Fruit fly (Drosophila melanogaster) whole organism, embryonic: ENCODE results near the gene CG10576.

Experiments used
- Antp ChIP-seq: fragments of 200-800 bp; sonication (Bioruptor generic); optimal IDR thresholded peaks from 3 replicates; lab custom pipeline; 2016; ENCODE audit warnings: missing biosample characterization, missing genetic modification characterization
- Atf3 ChIP-seq: fragments of 200-800 bp; sonication (Bioruptor generic); optimal IDR thresholded peaks from 3 replicates; lab custom pipeline; 2016; ENCODE audit warnings: missing biosample characterization, missing genetic modification characterization
- Awh ChIP-seq: fragments of 200-800 bp; sonication (Bioruptor generic); IDR thresholded peaks from 2 replicates; pipeline ENCODE4, ENCODE4 v1.3.6; 2022; ENCODE audit warnings: missing biosample characterization, missing genetic modification characterization
- CG10274 ChIP-seq: fragments of 200-800 bp; sonication (Bioruptor generic); optimal IDR thresholded peaks from 3 replicates; lab custom pipeline; 2017; ENCODE audit warnings: missing biosample characterization, mild to moderate bottlenecking, missing genetic modification characterization
- CG10654 ChIP-seq: fragments of 200-800 bp; sonication (Bioruptor generic); optimal IDR thresholded peaks from 2 replicates; lab custom pipeline; 2016; ENCODE audit warnings: missing biosample characterization, missing genetic modification characterization
- CG11093 ChIP-seq: fragments of 200-800 bp; sonication (Bioruptor generic); IDR thresholded peaks from 3 replicates; pipeline ENCODE4 v1.3.6; 2022; ENCODE audit warnings: missing biosample characterization, missing genetic modification characterization
- CG11560 ChIP-seq: fragments of 200-800 bp; sonication (Bioruptor generic); IDR thresholded peaks from 3 replicates; pipeline ENCODE4 v1.3.6; 2022; ENCODE audit warnings: missing biosample characterization, missing genetic modification characterization
- CG13296 ChIP-seq: fragments of 200-800 bp; sonication (Bioruptor generic); optimal IDR thresholded peaks from 3 replicates; lab custom pipeline; 2018; ENCODE audit warnings: missing biosample characterization, mild to moderate bottlenecking, missing genetic modification characterization
- CG13894 ChIP-seq: fragments of 200-800 bp; sonication (Bioruptor generic); optimal IDR thresholded peaks from 3 replicates; lab custom pipeline; 2018; ENCODE audit warnings: missing biosample characterization, mild to moderate bottlenecking, missing genetic modification characterization, moderate library complexity
- CG14050 ChIP-seq: fragments of 200-800 bp; sonication (Bioruptor generic); IDR thresholded peaks from 3 replicates; pipeline ENCODE4 v1.3.6; 2022; ENCODE audit warnings: missing biosample characterization, missing genetic modification characterization
- CG14860 ChIP-seq: fragments of 200-800 bp; sonication (Bioruptor generic); IDR thresholded peaks from 3 replicates; pipeline ENCODE4 v1.3.6; 2022; ENCODE audit warnings: missing biosample characterization, missing genetic modification characterization; ENCODE audit not compliant: partially characterized antibody
- CG15073 ChIP-seq: fragments of 200-800 bp; sonication (Bioruptor generic); optimal IDR thresholded peaks from 2 replicates; lab custom pipeline; 2016; ENCODE audit warnings: missing biosample characterization, missing genetic modification characterization
- CG16779 ChIP-seq: fragments of 200-800 bp; sonication (Bioruptor generic); IDR thresholded peaks from 2 replicates; pipeline ENCODE4 v1.3.6; 2022; ENCODE audit warnings: missing biosample characterization, missing genetic modification characterization
- CG17359 ChIP-seq: fragments of 200-800 bp; sonication (Bioruptor generic); optimal IDR thresholded peaks from 3 replicates; lab custom pipeline; 2018; ENCODE audit warnings: missing biosample characterization, mild to moderate bottlenecking, missing genetic modification characterization, moderate library complexity
- CG2202 ChIP-seq: fragments of 200-800 bp; sonication (Bioruptor generic); optimal IDR thresholded peaks from 2 replicates; lab custom pipeline; 2018; ENCODE audit warnings: missing biosample characterization, mild to moderate bottlenecking, missing genetic modification characterization
- CG31441 ChIP-seq: fragments of 200-800 bp; sonication (Bioruptor generic); IDR thresholded peaks from 2 replicates; pipeline ENCODE4 v1.3.6; 2022; ENCODE audit warnings: missing biosample characterization, missing genetic modification characterization
- CG3838 ChIP-seq: fragments of 200-800 bp; sonication (Bioruptor generic); optimal IDR thresholded peaks from 3 replicates; lab custom pipeline; 2016; ENCODE audit warnings: missing biosample characterization, missing genetic modification characterization
- CG3995 ChIP-seq: fragments of 200-800 bp; sonication (Bioruptor generic); optimal IDR thresholded peaks from 3 replicates; lab custom pipeline; 2016; ENCODE audit warnings: missing biosample characterization, missing genetic modification characterization
- CG4282 ChIP-seq: fragments of 200-800 bp; sonication (Bioruptor generic); optimal IDR thresholded peaks from 2 replicates; lab custom pipeline; 2016; ENCODE audit warnings: missing biosample characterization, missing genetic modification characterization
- CG43689 ChIP-seq: fragments of 200-800 bp; sonication (Bioruptor generic); IDR thresholded peaks from 2 replicates; pipeline ENCODE4 v1.3.6; 2022; ENCODE audit warnings: missing biosample characterization, missing genetic modification characterization
- CG5953 ChIP-seq: fragments of 200-800 bp; sonication (Bioruptor generic); IDR thresholded peaks from 2 replicates; pipeline ENCODE4 v1.3.6; 2022; ENCODE audit warnings: missing biosample characterization, missing genetic modification characterization
- CG6654 ChIP-seq: fragments of 200-800 bp; sonication (Bioruptor generic); optimal IDR thresholded peaks from 2 replicates; lab custom pipeline; 2017; ENCODE audit warnings: missing biosample characterization, mild to moderate bottlenecking, missing genetic modification characterization
- CG7556 ChIP-seq: fragments of 200-800 bp; sonication (Bioruptor generic); optimal IDR thresholded peaks from 2 replicates; lab custom pipeline; 2017; ENCODE audit warnings: missing biosample characterization, mild to moderate bottlenecking, missing genetic modification characterization
- CG7928 ChIP-seq: fragments of 200-800 bp; sonication (Bioruptor generic); optimal IDR thresholded peaks from 2 replicates; lab custom pipeline; 2017; ENCODE audit warnings: missing biosample characterization, mild to moderate bottlenecking, missing genetic modification characterization
- CG8359 ChIP-seq: fragments of 200-800 bp; sonication (Bioruptor generic); optimal IDR thresholded peaks from 2 replicates; lab custom pipeline; 2017; ENCODE audit warnings: missing biosample characterization, mild to moderate bottlenecking, missing genetic modification characterization, borderline replicate concordance
- CG9876 ChIP-seq: fragments of 200-800 bp; sonication (Bioruptor generic); optimal IDR thresholded peaks from 2 replicates; lab custom pipeline; 2016; ENCODE audit warnings: missing biosample characterization, missing genetic modification characterization
- CkIIα-i1 ChIP-seq: fragments of 200-800 bp; sonication (Bioruptor generic); IDR thresholded peaks from 2 replicates; pipeline ENCODE4 v1.3.6; 2022; ENCODE audit warnings: missing biosample characterization, missing genetic modification characterization
- Ets97D ChIP-seq: fragments of 200-800 bp; sonication (Bioruptor generic); optimal IDR thresholded peaks from 3 replicates; lab custom pipeline; 2016; ENCODE audit warnings: missing biosample characterization, missing genetic modification characterization
- Hsf ChIP-seq: fragments of 200-800 bp; sonication (Bioruptor generic); optimal IDR thresholded peaks from 3 replicates; lab custom pipeline; 2016; ENCODE audit warnings: missing biosample characterization, missing genetic modification characterization
- Kr ChIP-seq: fragments of 200-800 bp; sonication (Bioruptor generic); optimal IDR thresholded peaks from 2 replicates; lab custom pipeline; 2017; ENCODE audit warnings: missing biosample characterization, mild to moderate bottlenecking, missing genetic modification characterization
- Lhr ChIP-seq: fragments of 200-800 bp; sonication (Bioruptor generic); optimal IDR thresholded peaks from 3 replicates; lab custom pipeline; 2017; ENCODE audit warnings: mild to moderate bottlenecking, missing biosample characterization, missing genetic modification reagents, missing genetic modification characterization
- MESR4 ChIP-seq: fragments of 200-800 bp; sonication (Bioruptor generic); optimal IDR thresholded peaks from 2 replicates; lab custom pipeline; 2018; ENCODE audit warnings: missing biosample characterization, mild to moderate bottlenecking, missing genetic modification characterization, moderate library complexity
- Myb ChIP-seq: fragments of 200-800 bp; sonication (Bioruptor generic); optimal IDR thresholded peaks from 2 replicates; lab custom pipeline; 2016; ENCODE audit warnings: missing biosample characterization, missing genetic modification characterization
- Optix ChIP-seq: fragments of 200-800 bp; sonication (Bioruptor generic); IDR thresholded peaks from 3 replicates; pipeline ENCODE4 v1.3.6; 2022; ENCODE audit warnings: missing biosample characterization, missing genetic modification characterization
- Sry-β ChIP-seq: fragments of 200-800 bp; sonication (Bioruptor generic); optimal IDR thresholded peaks from 2 replicates; lab custom pipeline; 2018; ENCODE audit warnings: missing biosample characterization, mild to moderate bottlenecking, missing genetic modification characterization, moderate library complexity
- Usf ChIP-seq: fragments of 200-800 bp; sonication (Bioruptor generic); optimal IDR thresholded peaks from 2 replicates; lab custom pipeline; 2017; ENCODE audit warnings: missing genotype, missing biosample characterization, missing genetic modification characterization
- ash1 ChIP-seq: fragments of 200-800 bp; sonication (Bioruptor generic); optimal IDR thresholded peaks from 2 replicates; lab custom pipeline; 2018; ENCODE audit warnings: missing biosample characterization, mild to moderate bottlenecking, missing genetic modification characterization
- dimm ChIP-seq: fragments of 200-800 bp; sonication (Bioruptor generic); IDR thresholded peaks from 2 replicates; pipeline ENCODE4 v1.3.6; 2022; ENCODE audit warnings: missing biosample characterization, missing genetic modification characterization
- fru ChIP-seq: fragments of >200 bp; optimal IDR thresholded peaks from 2 replicates; lab custom pipeline; 2017
- ftz-f1 ChIP-seq: fragments of 200-800 bp; sonication (Bioruptor generic); optimal IDR thresholded peaks from 2 replicates; lab custom pipeline; 2016; ENCODE audit warnings: missing biosample characterization, missing genetic modification characterization
- gce ChIP-seq: fragments of 200-800 bp; sonication (Bioruptor generic); IDR thresholded peaks from 3 replicates; pipeline ENCODE4 v1.3.6; 2022; ENCODE audit warnings: missing biosample characterization, missing genetic modification characterization
- insv ChIP-seq, 2 experiments: fragments of 200-800 bp; sonication (Bioruptor generic); optimal IDR thresholded peaks; 3 replicates each; lab custom pipeline; 2016 to 2018; ENCODE audit warnings: missing biosample characterization in 2 of 2, missing genetic modification characterization in 2 of 2
- jing ChIP-seq: fragments of 200-800 bp; sonication (Bioruptor generic); optimal IDR thresholded peaks from 2 replicates; lab custom pipeline; 2018; ENCODE audit warnings: missing biosample characterization, mild to moderate bottlenecking, missing genetic modification characterization
- nau ChIP-seq: fragments of 200-800 bp; sonication (Bioruptor generic); optimal IDR thresholded peaks from 3 replicates; lab custom pipeline; 2017; ENCODE audit warnings: missing biosample characterization, mild to moderate bottlenecking, missing genetic modification characterization, missing genetic modification reagents
- run ChIP-seq: fragments of 200-800 bp; sonication (Bioruptor generic); optimal IDR thresholded peaks from 3 replicates; lab custom pipeline; 2018; ENCODE audit warnings: missing biosample characterization, mild to moderate bottlenecking, missing genetic modification characterization
- schlank ChIP-seq: fragments of 200-800 bp; sonication (Bioruptor generic); optimal IDR thresholded peaks from 2 replicates; lab custom pipeline; 2018; ENCODE audit warnings: missing biosample characterization, mild to moderate bottlenecking, missing genetic modification characterization
- seq ChIP-seq: fragments of 200-800 bp; sonication (Bioruptor generic); IDR thresholded peaks from 2 replicates; pipeline ENCODE4 v1.3.6; 2022; ENCODE audit warnings: missing biosample characterization, missing genetic modification characterization
- slou ChIP-seq: fragments of 200-800 bp; sonication (Bioruptor generic); optimal IDR thresholded peaks from 3 replicates; lab custom pipeline; 2016; ENCODE audit warnings: missing biosample characterization, missing genetic modification characterization
- tgo ChIP-seq: fragments of 200-800 bp; sonication (Bioruptor generic); IDR thresholded peaks from 3 replicates; pipeline ENCODE4 v1.3.6; 2022; ENCODE audit warnings: missing biosample characterization, missing genetic modification characterization
- tna ChIP-seq: fragments of 200-800 bp; sonication (Bioruptor generic); IDR thresholded peaks from 2 replicates; pipeline ENCODE4 v1.3.6; 2022; ENCODE audit warnings: missing biosample characterization, missing genetic modification characterization; ENCODE audit not compliant: partially characterized antibody
- trem ChIP-seq: fragments of 200-800 bp; optimal IDR thresholded peaks from 3 replicates; lab custom pipeline; 2019; ENCODE audit warnings: missing biosample characterization, mild to moderate bottlenecking, missing genetic modification characterization, moderate library complexity
- tup ChIP-seq: fragments of 200-800 bp; sonication (Bioruptor generic); optimal IDR thresholded peaks from 2 replicates; lab custom pipeline; 2016; ENCODE audit warnings: missing biosample characterization, mild to moderate bottlenecking, missing genetic modification characterization, moderate library complexity

The CG10576 gene

dm6 chr3L:5752903-5753604 lies 12.4 kb downstream of the CG10576 start, which contains the start of gene Usp47 (continued):
- TF ChIP-seq CG15073 (no peak), Usf (GFP tag; lab: Kevin White, UChicago) (no peak), Hsf (GFP tag; lab: Kevin White, UChicago) (no peak), ash1 (GFP tag; lab: Kevin White, UChicago) (no peak), Antp (GFP tag; lab: Kevin White, UChicago) (no peak), trem (tag; lab: Kevin White, UChicago) (peak; percentile 45), CG43689 (no peak), CG5953 (no peak), CG6654 (GFP tag; lab: Kevin White, UChicago) (no peak), nau (GFP tag; lab: Kevin White, UChicago) (no peak), tup (GFP tag; lab: Kevin White, UChicago) (no peak), CG14050 (GFP tag; lab: Robert Waterston, UW) (no peak), MESR4 (GFP tag; lab: Kevin White, UChicago) (peak; percentile 89), tgo (no peak), Lhr (GFP tag; lab: Kevin White, UChicago) (no peak), CG31441 (GFP tag; lab: Robert Waterston, UW) (no peak), CG7556 (no peak), CG11093 (GFP tag; lab: Robert Waterston, UW) (no peak), CG14860 (GFP tag; lab: Robert Waterston, UW) (no peak), Sry-β (no peak), CG16779 (no peak), Awh (GFP tag; lab: Robert Waterston, UW) (no peak), tna (GFP tag; lab: Robert Waterston, UW) (no peak), CG10654 (GFP tag; lab: Kevin White, UChicago) (no peak), CG10274 (GFP tag; lab: Kevin White, UChicago) (no peak), dimm (no peak), seq (GFP tag; lab: Robert Waterston, UW) (0 out of 2 replicates have a peak, but pooled peaks have one; percentile 17), Optix (GFP tag; lab: Robert Waterston, UW) (no peak), CG11560 (no peak), ftz-f1 (GFP tag; lab: Kevin White, UChicago) (no peak), CG7928 (GFP tag; lab: Kevin White, UChicago) (no peak), CG9876 (no peak), CG4282 (GFP tag; lab: Kevin White, UChicago) (no peak), insv (GFP tag; optimal IDR thresholded peaks at IDR 0.05; lab: Kevin White, UChicago) (no peak), CG13894 (tag; lab: Kevin White, UChicago) (peak; percentile 29), run (tag; lab: Kevin White, UChicago) (no peak), CG2202 (no peak), CG13296 (GFP tag; lab: Kevin White, UChicago) (no peak), schlank (tag; lab: Kevin White, UChicago) (no peak), slou (no peak), Atf3 (no peak), jing (GFP tag; lab: Kevin White, UChicago) (no peak), Kr (GFP tag; lab: Kevin White, UChicago) (no peak), fru (lab: Kevin White, UChicago) (no peak), CG3838 (GFP tag; lab: Kevin White, UChicago) (no peak), CG8359 (no peak), Ets97D (peak; percentile 3), CG3995 (GFP tag; lab: Kevin White, UChicago) (no peak), CG17359 (tag; lab: Kevin White, UChicago) (no peak), gce (GFP tag; lab: Robert Waterston, UW) (no peak), Myb (GFP tag; lab: Kevin White, UChicago) (peak; percentile 82), CkIIα-i1 (GFP tag; lab: Robert Waterston, UW) (no peak)
